Worm (Caenorhabditis elegans) whole organism, young adult: Measurements from ENCODE around the gene str-243.

Experiments used
- F55B11.4 ChIP-seq: sonication (generic microtip); optimal IDR thresholded peaks from 2 replicates; lab custom pipeline; 2016; ENCODE audit warnings: missing compliant biosample characterization, missing genetic modification characterization, borderline replicate concordance; ENCODE audit not compliant: insufficient read depth
- T26A5.8 ChIP-seq: sonication (generic microtip); optimal IDR thresholded peaks from 2 replicates; lab custom pipeline; 2016; ENCODE audit warnings: missing genetic modification characterization, missing compliant biosample characterization
- Y95B8A.8 ChIP-seq: fragments of 200-800 bp; sonication (Bioruptor generic); IDR thresholded peaks from 2 replicates; pipeline ENCODE4 v1.3.6; 2022; ENCODE audit warnings: missing genetic modification reagents, missing genetic modification characterization, missing compliant biosample characterization
- bed-2 ChIP-seq: fragments of 200-800 bp; sonication (Bioruptor generic); IDR thresholded peaks from 2 replicates; pipeline ENCODE4 v1.3.6; 2022; ENCODE audit warnings: missing genetic modification reagents, missing genetic modification characterization, missing compliant biosample characterization
- chd-7 ChIP-seq: sonication (generic microtip); optimal IDR thresholded peaks from 2 replicates; lab custom pipeline; 2016; ENCODE audit warnings: mild to moderate bottlenecking, missing genetic modification characterization, moderate library complexity, missing compliant biosample characterization
- dpl-1 ChIP-seq: fragments of 150-350 bp; optimal IDR thresholded peaks from 2 replicates; lab custom pipeline; 2014; ENCODE audit warnings: missing biosample characterization, missing genetic modification reagents, missing genetic modification characterization
- gei-17 ChIP-seq: fragments of 200-800 bp; sonication (Bioruptor generic); optimal IDR thresholded peaks from 2 replicates; lab custom pipeline; 2018; ENCODE audit warnings: mild to moderate bottlenecking, missing genetic modification characterization, missing compliant biosample characterization
- him-1 ChIP-seq: sonication (generic microtip); optimal IDR thresholded peaks from 2 replicates; lab custom pipeline; 2016; ENCODE audit warnings: missing genotype, missing genetic modification reagents, missing genetic modification characterization, missing compliant biosample characterization
- hsf-1 ChIP-seq: fragments of 200-800 bp; sonication (Bioruptor generic); IDR thresholded peaks from 2 replicates; pipeline ENCODE4 v1.3.6; 2022; ENCODE audit warnings: missing genetic modification reagents, missing genetic modification characterization, missing compliant biosample characterization
- lir-1 ChIP-seq: fragments of 200-800 bp; sonication (Bioruptor generic); conservative IDR thresholded peaks from 2 replicates; pipeline ENCODE4 v1.3.6; 2022; ENCODE audit warnings: missing genetic modification reagents, missing genetic modification characterization, missing compliant biosample characterization
- mes-4 ChIP-seq: sonication (generic microtip); optimal IDR thresholded peaks from 2 replicates; lab custom pipeline; 2016; ENCODE audit warnings: missing genotype, missing genetic modification characterization, missing compliant biosample characterization
- sdz-38 ChIP-seq: sonication (generic microtip); optimal IDR thresholded peaks from 2 replicates; lab custom pipeline; 2016; ENCODE audit warnings: missing genotype, missing genetic modification characterization, missing compliant biosample characterization
- unc-62 ChIP-seq: fragments of 150-350 bp; optimal IDR thresholded peaks from 2 replicates; lab custom pipeline; 2014; ENCODE audit warnings: missing biosample characterization, missing genetic modification reagents, missing genetic modification characterization
- ztf-18 ChIP-seq: sonication (generic microtip); optimal IDR thresholded peaks from 2 replicates; lab custom pipeline; 2016; ENCODE audit warnings: missing genotype, mild to moderate bottlenecking, missing genetic modification characterization, missing compliant biosample characterization

DNA sequence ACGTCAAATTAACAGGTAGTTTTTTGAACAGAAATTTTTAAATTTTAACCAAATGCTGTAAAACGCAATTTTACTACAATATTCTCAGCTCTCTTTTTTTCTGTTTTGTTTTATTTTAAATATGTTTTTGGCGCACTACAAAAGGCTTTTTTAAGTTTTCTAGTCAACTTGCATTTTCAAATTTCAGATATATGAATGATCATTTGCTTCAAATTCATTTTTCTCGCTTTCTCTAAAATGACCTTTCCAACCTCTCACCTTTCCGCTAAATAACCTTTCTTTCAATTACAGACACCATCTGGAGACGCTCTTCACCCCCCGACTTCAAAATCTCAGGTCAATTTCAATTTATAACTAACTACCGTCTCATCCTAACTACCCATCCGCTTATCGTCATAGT, 44.2 kb downstream of the str-243 start, which contains the start of gene cdc-25.2:
- no peak for TF ChIP-seq bed-2 (GFP tag; lab: Robert Waterston, UW)
- no peak for TF ChIP-seq him-1
- no peak for TF ChIP-seq gei-17 (GFP tag; lab: Kevin White, UChicago)
- no peak for TF ChIP-seq sdz-38 (tag; lab: Kevin White, UChicago)
- TF ChIP-seq lir-1 (GFP tag; lab: Robert Waterston, UW), result no peak
- no peak for TF ChIP-seq hsf-1 (GFP tag; lab: Robert Waterston, UW)
- TF ChIP-seq unc-62, result no peak
- TF ChIP-seq T26A5.8 (tag; lab: Kevin White, UChicago), result no peak
- no peak for TF ChIP-seq Y95B8A.8 (GFP tag; lab: Robert Waterston, UW)
- TF ChIP-seq ztf-18, result no peak
- TF ChIP-seq mes-4 (tag; lab: Kevin White, UChicago), result no peak
- TF ChIP-seq F55B11.4 (tag; lab: Kevin White, UChicago), result no peak
- no peak for TF ChIP-seq dpl-1 (GFP tag; lab: Kevin White, UChicago)
- TF ChIP-seq chd-7, result no peak
